Fruit fly (Drosophila melanogaster) whole organism, embryonic: ENCODE data around the gene CG44142.

Source experiments
- Bgb ChIP-seq: fragments of 200-800 bp; sonication (Bioruptor generic); IDR thresholded peaks from 2 replicates; pipeline ENCODE4 v1.3.6; 2022; ENCODE audit warnings: missing biosample characterization, missing genetic modification characterization; ENCODE audit not compliant: partially characterized antibody
- Blimp-1 ChIP-seq: fragments of 200-800 bp; sonication (Bioruptor generic); optimal IDR thresholded peaks from 3 replicates; lab custom pipeline; 2018; ENCODE audit warnings: missing biosample characterization, missing genetic modification characterization, mild to moderate bottlenecking, moderate library complexity, missing genetic modification reagents
- CG10654 ChIP-seq: fragments of 200-800 bp; sonication (Bioruptor generic); optimal IDR thresholded peaks from 2 replicates; lab custom pipeline; 2016; ENCODE audit warnings: missing biosample characterization, missing genetic modification characterization
- CG10979 ChIP-seq: fragments of 200-800 bp; sonication (Bioruptor generic); optimal IDR thresholded peaks from 2 replicates; lab custom pipeline; 2018; ENCODE audit warnings: missing biosample characterization, mild to moderate bottlenecking, missing genetic modification characterization, moderate library complexity
- CG11504 ChIP-seq: fragments of 200-800 bp; sonication (Bioruptor generic); optimal IDR thresholded peaks from 3 replicates; lab custom pipeline; 2019; ENCODE audit warnings: missing biosample characterization, mild to moderate bottlenecking, missing genetic modification characterization, moderate library complexity
- CG11560 ChIP-seq: fragments of 200-800 bp; sonication (Bioruptor generic); IDR thresholded peaks from 3 replicates; pipeline ENCODE4 v1.3.6; 2022; ENCODE audit warnings: missing biosample characterization, missing genetic modification characterization
- CG13123 ChIP-seq: fragments of 200-800 bp; sonication (Bioruptor generic); optimal IDR thresholded peaks from 2 replicates; lab custom pipeline; 2016; ENCODE audit warnings: missing biosample characterization, missing genetic modification characterization
- CG15601 ChIP-seq: fragments of 200-800 bp; sonication (Bioruptor generic); optimal IDR thresholded peaks from 3 replicates; lab custom pipeline; 2019; ENCODE audit warnings: missing biosample characterization, mild to moderate bottlenecking, missing genetic modification characterization, moderate library complexity
- CG17829 ChIP-seq: fragments of 200-800 bp; optimal IDR thresholded peaks from 2 replicates; lab custom pipeline; 2019; ENCODE audit warnings: missing biosample characterization, mild to moderate bottlenecking, missing genetic modification characterization, moderate library complexity
- CG18619 ChIP-seq: fragments of 200-800 bp; sonication (Bioruptor generic); optimal IDR thresholded peaks from 3 replicates; lab custom pipeline; 2017; ENCODE audit warnings: missing biosample characterization, mild to moderate bottlenecking, missing genetic modification characterization
- CG2116 ChIP-seq: fragments of 200-800 bp; sonication (Bioruptor generic); optimal IDR thresholded peaks from 3 replicates; lab custom pipeline; 2018; ENCODE audit warnings: missing biosample characterization, mild to moderate bottlenecking, missing genetic modification characterization
- CG2712 ChIP-seq: fragments of 200-800 bp; optimal IDR thresholded peaks from 3 replicates; lab custom pipeline; 2019; ENCODE audit warnings: missing biosample characterization, mild to moderate bottlenecking, missing genetic modification characterization, moderate library complexity
- CG3163 ChIP-seq: fragments of 200-800 bp; sonication (Bioruptor generic); optimal IDR thresholded peaks from 3 replicates; lab custom pipeline; 2016; ENCODE audit warnings: missing biosample characterization, missing genetic modification characterization
- CG4328 ChIP-seq: fragments of 200-800 bp; sonication (Bioruptor generic); optimal IDR thresholded peaks from 3 replicates; lab custom pipeline; 2017; ENCODE audit warnings: missing biosample characterization, missing genetic modification reagents, missing genetic modification characterization
- CG4360 ChIP-seq: fragments of 200-800 bp; sonication (Bioruptor generic); IDR thresholded peaks from 2 replicates; pipeline ENCODE4 v1.3.6; 2022; ENCODE audit warnings: missing biosample characterization, missing genetic modification characterization
- CG5180 ChIP-seq: fragments of 200-800 bp; sonication (Bioruptor generic); optimal IDR thresholded peaks from 3 replicates; lab custom pipeline; 2017; ENCODE audit warnings: missing biosample characterization, missing genetic modification characterization, mild to moderate bottlenecking, moderate library complexity, missing genetic modification reagents
- CG5245 ChIP-seq: fragments of 200-800 bp; sonication (Bioruptor generic); optimal IDR thresholded peaks from 3 replicates; lab custom pipeline; 2016; ENCODE audit warnings: missing biosample characterization, missing genetic modification characterization
- CG8944 ChIP-seq: fragments of 200-800 bp; sonication (Bioruptor generic); optimal IDR thresholded peaks from 3 replicates; lab custom pipeline; 2016; ENCODE audit warnings: missing biosample characterization, missing genetic modification characterization
- CHES-1-like ChIP-seq: fragments of 200-800 bp; sonication (Bioruptor generic); optimal IDR thresholded peaks from 2 replicates; lab custom pipeline; 2016; ENCODE audit warnings: missing biosample characterization, missing genetic modification characterization
- CkIIα-i1 ChIP-seq: fragments of 200-800 bp; sonication (Bioruptor generic); IDR thresholded peaks from 2 replicates; pipeline ENCODE4 v1.3.6; 2022; ENCODE audit warnings: missing biosample characterization, missing genetic modification characterization
- D19B ChIP-seq: fragments of 200-800 bp; sonication (Bioruptor generic); optimal IDR thresholded peaks from 2 replicates; lab custom pipeline; 2017; ENCODE audit warnings: missing biosample characterization, mild to moderate bottlenecking, missing genetic modification characterization
- E2f1 ChIP-seq: fragments of 200-800 bp; sonication (Bioruptor generic); IDR thresholded peaks from 2 replicates; pipeline ENCODE4 v1.3.6; 2022; ENCODE audit warnings: missing biosample characterization, missing genetic modification characterization
- Fer2 ChIP-seq: fragments of 200-800 bp; sonication (Bioruptor generic); optimal IDR thresholded peaks from 2 replicates; lab custom pipeline; 2018; ENCODE audit warnings: missing biosample characterization, mild to moderate bottlenecking, missing genetic modification characterization, moderate library complexity
- Lpt ChIP-seq: fragments of >200 bp; optimal IDR thresholded peaks from 2 replicates; lab custom pipeline; 2018; ENCODE audit warnings: missing biosample characterization, missing genetic modification characterization
- Mes4 ChIP-seq: fragments of 200-800 bp; sonication (Bioruptor generic); optimal IDR thresholded peaks from 2 replicates; lab custom pipeline; 2016; ENCODE audit warnings: missing biosample characterization, missing genetic modification characterization
- Neu2 ChIP-seq: fragments of 200-800 bp; sonication (Bioruptor generic); optimal IDR thresholded peaks from 3 replicates; lab custom pipeline; 2016; ENCODE audit warnings: missing biosample characterization, missing genetic modification characterization, borderline replicate concordance
- Sox100B ChIP-seq: fragments of 200-800 bp; sonication (Bioruptor generic); optimal IDR thresholded peaks from 3 replicates; lab custom pipeline; 2018; ENCODE audit warnings: missing biosample characterization, mild to moderate bottlenecking, missing genetic modification characterization
- Tbp ChIP-seq: fragments of >200 bp; optimal IDR thresholded peaks from 2 replicates; lab custom pipeline; 2018; ENCODE audit warnings: missing biosample characterization, missing genetic modification characterization
- bbx ChIP-seq: fragments of 200-800 bp; sonication (Bioruptor generic); IDR thresholded peaks from 2 replicates; pipeline ENCODE4 v1.3.6; 2022; ENCODE audit warnings: missing biosample characterization, missing genetic modification characterization; ENCODE audit not compliant: partially characterized antibody
- bcd ChIP-seq: fragments of 200-800 bp; sonication (Bioruptor generic); optimal IDR thresholded peaks from 2 replicates; lab custom pipeline; 2017; ENCODE audit warnings: missing biosample characterization, mild to moderate bottlenecking, missing genetic modification characterization
- crol ChIP-seq: fragments of 200-800 bp; sonication (Bioruptor generic); IDR thresholded peaks from 2 replicates; pipeline ENCODE4 v1.3.6; 2022; ENCODE audit warnings: missing biosample characterization, missing genetic modification characterization
- dan ChIP-seq: fragments of 200-800 bp; sonication (Bioruptor generic); IDR thresholded peaks from 2 replicates; pipeline ENCODE4 v1.3.6; 2022; ENCODE audit warnings: missing biosample characterization, missing genetic modification characterization
- en ChIP-seq: fragments of 200-800 bp; sonication (Bioruptor generic); optimal IDR thresholded peaks from 2 replicates; lab custom pipeline; 2016; ENCODE audit warnings: missing biosample characterization, missing genetic modification characterization
- fru ChIP-seq: fragments of >200 bp; optimal IDR thresholded peaks from 2 replicates; lab custom pipeline; 2017
- grau ChIP-seq: fragments of 200-800 bp; optimal IDR thresholded peaks from 3 replicates; lab custom pipeline; 2019; ENCODE audit warnings: missing biosample characterization, mild to moderate bottlenecking, missing genetic modification characterization, moderate library complexity
- lbe ChIP-seq: fragments of 200-800 bp; sonication (Bioruptor generic); optimal IDR thresholded peaks from 2 replicates; lab custom pipeline; 2016; ENCODE audit warnings: missing biosample characterization, mild to moderate bottlenecking, missing genetic modification characterization
- pan ChIP-seq, 4 experiments: fragments of >200 bp in 3 of 4; fragments of 200-800 bp in 1 of 4; sonication (Bioruptor generic) in 1 of 4; optimal IDR thresholded peaks in 3 of 4; IDR thresholded peaks in 1 of 4; 2 replicates each; pipeline versions ENCODE4 v1.3.6 to Lab custom; 2017 to 2022; ENCODE audit warnings: missing biosample characterization in 2 of 4, missing genetic modification characterization in 2 of 4, mixed read lengths in 1 of 4
- pb ChIP-seq: fragments of 200-800 bp; sonication (Bioruptor generic); optimal IDR thresholded peaks from 3 replicates; lab custom pipeline; 2016; ENCODE audit warnings: missing biosample characterization, missing genetic modification characterization
- pho ChIP-seq: fragments of 200-800 bp; sonication (Bioruptor generic); optimal IDR thresholded peaks from 2 replicates; lab custom pipeline; 2016; ENCODE audit warnings: missing biosample characterization, missing genetic modification characterization
- phol ChIP-seq: fragments of 200-800 bp; sonication (Bioruptor generic); optimal IDR thresholded peaks from 3 replicates; lab custom pipeline; 2018; ENCODE audit warnings: missing biosample characterization, mild to moderate bottlenecking, missing genetic modification characterization, moderate library complexity
- psq ChIP-seq: fragments of 200-800 bp; sonication (Bioruptor generic); optimal IDR thresholded peaks from 2 replicates; lab custom pipeline; 2017; ENCODE audit warnings: missing biosample characterization, missing genetic modification characterization
- pzg ChIP-seq: fragments of 200-800 bp; sonication (Bioruptor generic); optimal IDR thresholded peaks from 3 replicates; lab custom pipeline; 2018; ENCODE audit warnings: missing biosample characterization, mild to moderate bottlenecking, missing genetic modification characterization, moderate library complexity
- sens-2 ChIP-seq: fragments of 200-800 bp; sonication (Bioruptor generic); IDR thresholded peaks from 2 replicates; pipeline ENCODE4 v1.3.6; 2022; ENCODE audit warnings: missing biosample characterization, missing genetic modification characterization
- slou ChIP-seq: fragments of 200-800 bp; sonication (Bioruptor generic); optimal IDR thresholded peaks from 3 replicates; lab custom pipeline; 2016; ENCODE audit warnings: missing biosample characterization, missing genetic modification characterization
- sqz ChIP-seq: fragments of 200-800 bp; sonication (Bioruptor generic); optimal IDR thresholded peaks from 3 replicates; lab custom pipeline; 2018; ENCODE audit warnings: missing biosample characterization, mild to moderate bottlenecking, missing genetic modification characterization
- twi ChIP-seq: fragments of 200-800 bp; optimal IDR thresholded peaks from 2 replicates; lab custom pipeline; 2019; ENCODE audit warnings: missing biosample characterization, mild to moderate bottlenecking, missing genetic modification characterization, moderate library complexity
- vnd ChIP-seq: fragments of 200-800 bp; sonication (Bioruptor generic); IDR thresholded peaks from 3 replicates; pipeline ENCODE4 v1.3.6; 2022; ENCODE audit warnings: missing biosample characterization, missing genetic modification characterization; ENCODE audit not compliant: partially characterized antibody
- wdn ChIP-seq: fragments of 200-800 bp; sonication (Bioruptor generic); IDR thresholded peaks from 2 replicates; pipeline ENCODE4 v1.3.6; 2022; ENCODE audit warnings: missing biosample characterization, missing genetic modification characterization
- wek ChIP-seq: fragments of 200-800 bp; sonication (Bioruptor generic); optimal IDR thresholded peaks from 3 replicates; lab custom pipeline; 2018; ENCODE audit warnings: missing biosample characterization, mild to moderate bottlenecking, missing genetic modification characterization, moderate library complexity
- z ChIP-seq: fragments of 200-800 bp; sonication (Bioruptor generic); IDR thresholded peaks from 3 replicates; pipeline ENCODE4 v1.3.6; 2022; ENCODE audit warnings: missing biosample characterization, missing genetic modification characterization

CG44142 gene

DNA sequence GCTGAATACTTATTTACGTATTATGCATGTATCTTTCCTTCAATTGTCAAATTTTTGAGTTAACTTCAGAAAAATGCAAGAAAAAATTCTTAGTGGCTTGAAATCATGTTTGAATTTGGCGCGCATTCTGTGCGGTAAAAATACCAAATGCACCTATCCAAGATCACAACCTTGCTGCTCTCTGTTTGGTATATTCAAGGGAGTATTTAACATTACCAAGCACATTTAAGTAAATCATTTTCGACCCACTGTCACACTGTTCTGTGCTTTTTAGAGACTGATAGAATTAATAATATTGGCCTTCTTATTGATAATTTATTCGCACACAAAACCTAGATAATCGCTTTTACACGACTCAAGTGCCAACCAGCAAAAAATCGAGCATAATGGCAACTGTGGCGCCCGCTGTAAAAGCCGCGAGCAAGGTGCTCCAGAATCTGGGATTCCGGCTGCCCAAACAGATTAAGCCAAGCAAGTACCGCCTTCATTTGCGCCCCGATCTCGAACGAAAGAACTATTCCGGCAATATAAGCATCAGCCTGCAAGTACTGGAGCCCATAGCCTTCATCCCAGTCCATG is 3.8 kb downstream of the CG44142 start (continued):
- peak; percentile 0 for TF ChIP-seq CG17829 (tag; lab: Kevin White, UChicago)
- TF ChIP-seq Neu2 (GFP tag; lab: Kevin White, UChicago) = no peak
- peak; percentile 93 for TF ChIP-seq pzg
- TF ChIP-seq dan (GFP tag; lab: Robert Waterston, UW) = no peak
- no peak for TF ChIP-seq CG3163
- no peak for TF ChIP-seq CG4328 (GFP tag; lab: Kevin White, UChicago)
- TF ChIP-seq Tbp = no peak
- TF ChIP-seq CG13123 = no peak
- TF ChIP-seq CG18619 (GFP tag; lab: Kevin White, UChicago) = no peak
- TF ChIP-seq crol (GFP tag; lab: Robert Waterston, UW) = no peak
- TF ChIP-seq lbe (GFP tag; lab: Kevin White, UChicago) = no peak
- no peak for TF ChIP-seq slou
- TF ChIP-seq CG11560 = no peak
- no peak for TF ChIP-seq psq
- TF ChIP-seq CG5180 (GFP tag; lab: Kevin White, UChicago) = no peak
- TF ChIP-seq Sox100B (GFP tag; lab: Kevin White, UChicago) = no peak
- TF ChIP-seq en (GFP tag; lab: Kevin White, UChicago) = no peak
- TF ChIP-seq CG10979 (tag; lab: Kevin White, UChicago) = no peak
- TF ChIP-seq sens-2 (GFP tag; lab: Robert Waterston, UW) = no peak
- TF ChIP-seq CG10654 (GFP tag; lab: Kevin White, UChicago) = no peak
- no peak for TF ChIP-seq bcd
- TF ChIP-seq wdn = no peak
- TF ChIP-seq CG5245 (GFP tag; lab: Kevin White, UChicago) = no peak
- 0 out of 3 replicates have a peak, but pooled peaks have one; percentile 35 for TF ChIP-seq vnd
- TF ChIP-seq CG8944 (GFP tag; lab: Kevin White, UChicago) = no peak
- no peak for TF ChIP-seq E2f1 (GFP tag; lab: Robert Waterston, UW)
- TF ChIP-seq pan (optimal IDR thresholded peaks at IDR 0.05; lab: Kevin White, UChicago) = no peak
- TF ChIP-seq pan (GFP tag; optimal IDR thresholded peaks at IDR 0.05 in 1 of 2, IDR thresholded peaks at IDR 0.05 in 1 of 2) = no peak
- no peak for TF ChIP-seq bbx (GFP tag; lab: Robert Waterston, UW)
- TF ChIP-seq phol = peak; percentile 28
- no peak for TF ChIP-seq twi
- TF ChIP-seq pb = no peak
- TF ChIP-seq Fer2 = no peak
- TF ChIP-seq, all 482 proteins: peak for 43

DNA sequence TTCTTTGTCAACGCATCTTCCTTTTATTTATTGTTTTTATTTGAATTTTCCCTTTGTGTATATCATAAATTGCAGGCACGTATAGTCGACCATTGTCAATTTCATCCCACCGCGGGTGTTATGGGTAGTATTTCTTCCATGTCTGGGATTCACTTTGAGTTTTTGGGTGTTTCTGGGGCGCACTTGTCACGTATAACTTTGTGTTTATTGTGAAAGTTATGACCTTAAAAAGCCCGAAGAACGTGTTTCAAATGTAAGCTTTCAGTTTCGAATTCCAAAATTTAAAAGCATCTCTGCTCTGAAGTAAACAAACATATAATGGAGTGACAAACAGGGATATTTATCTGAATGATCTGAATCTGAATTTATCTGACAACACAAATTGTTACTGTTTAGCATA is 6.4 kb downstream of the CG44142 start:
- TF ChIP-seq CG4360 (no peak), Blimp-1 (GFP tag; lab: Kevin White, UChicago) (peak; percentile 74), Lpt (GFP tag; lab: Kevin White, UChicago) (no peak), z (no peak), Mes4 (GFP tag; lab: Kevin White, UChicago) (no peak)
- TF ChIP-seq, all 482 proteins: peak for 1

DNA sequence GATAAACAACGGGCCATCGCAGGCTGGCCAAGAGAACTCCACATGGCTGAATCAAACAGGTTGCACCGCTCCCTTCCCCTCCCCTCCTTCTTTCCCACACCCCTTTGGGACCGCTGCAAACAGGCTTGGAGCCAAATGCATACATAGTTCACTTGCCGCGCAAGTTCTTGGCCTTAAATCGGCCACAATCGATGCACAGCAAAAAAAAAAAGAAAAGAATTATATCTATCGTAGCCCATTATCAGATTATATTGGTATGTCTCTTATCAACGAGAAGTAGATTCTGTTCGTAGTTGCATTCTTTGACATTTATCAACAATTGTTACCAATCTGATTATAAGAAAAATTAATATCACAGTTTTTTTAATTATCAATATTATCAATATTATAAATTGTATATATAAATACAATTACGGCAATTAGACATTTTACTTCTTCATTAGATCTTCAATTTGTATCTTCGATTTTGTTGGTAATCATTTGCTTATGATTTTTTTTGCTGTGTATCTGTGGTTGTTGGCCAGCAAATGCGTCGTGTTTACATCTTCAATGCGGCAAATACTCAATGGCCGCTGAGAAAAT is 7.6 kb downstream of the CG44142 start:
- TF ChIP-seq Bgb (GFP tag; lab: Robert Waterston, UW) (no peak), CHES-1-like (GFP tag; lab: Kevin White, UChicago) (no peak), CG11504 (tag; lab: Kevin White, UChicago) (peak; percentile 75), pho (GFP tag; lab: Kevin White, UChicago) (no peak), CkIIα-i1 (no peak), CG2712 (tag; lab: Kevin White, UChicago) (peak; percentile 84), sqz (peak; percentile 38), CG15601 (tag; lab: Kevin White, UChicago) (peak; percentile 78), wek (no peak), fru (lab: Kevin White, UChicago) (no peak), CG2116 (GFP tag; lab: Kevin White, UChicago) (no peak), grau (peak; percentile 62), D19B (GFP tag; lab: Kevin White, UChicago) (no peak)
